Fruit fly (Drosophila melanogaster): Measurements from ENCODE around the gene CG45488.

Gene CG45488

dm6 chrX:19876836-19877468 is 43.3 kb downstream of the CG45488 start:
- TF ChIP-seq psq (optimal IDR thresholded peaks at IDR 0.05) (no peak), insv (optimal IDR thresholded peaks at IDR 0.05) (no peak), ttk (optimal IDR thresholded peaks at IDR 0.05) (no peak), h (optimal IDR thresholded peaks at IDR 0.05) (no peak), Sin3A (optimal IDR thresholded peaks at IDR 0.05) (no peak), Myc (optimal IDR thresholded peaks at IDR 0.05) (no peak)

DNA sequence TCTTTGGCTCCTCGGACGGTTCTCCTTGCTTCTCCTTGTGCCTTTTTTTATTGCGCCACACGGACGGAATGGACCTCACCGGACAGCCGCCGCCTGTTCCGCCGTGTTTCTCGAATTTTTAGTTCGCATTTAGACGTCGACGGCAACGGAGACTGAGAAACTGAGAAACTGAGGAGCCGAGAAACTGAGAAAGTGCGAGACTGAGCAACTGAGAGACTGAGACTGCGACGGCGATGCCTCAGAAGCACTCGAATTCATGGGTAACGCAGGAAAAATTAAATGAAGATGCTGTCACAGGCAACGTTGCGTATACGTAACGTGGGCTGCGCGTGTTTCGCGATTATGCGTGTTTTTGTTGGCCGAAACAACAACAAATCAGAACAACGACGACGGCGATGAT is 44.6 kb downstream of the CG45488 start:
- TF ChIP-seq insv (optimal IDR thresholded peaks at IDR 0.05) (no peak), Sin3A (optimal IDR thresholded peaks at IDR 0.05) (no peak), Myc (optimal IDR thresholded peaks at IDR 0.05) (no peak), ttk (optimal IDR thresholded peaks at IDR 0.05) (no peak), psq (optimal IDR thresholded peaks at IDR 0.05) (no peak), h (optimal IDR thresholded peaks at IDR 0.05) (no peak)

- TF ChIP-seq insv (optimal IDR thresholded peaks at IDR 0.05) = no peak
- TF ChIP-seq Myc (optimal IDR thresholded peaks at IDR 0.05) = no peak
- TF ChIP-seq Sin3A (optimal IDR thresholded peaks at IDR 0.05) = no peak
- TF ChIP-seq h (optimal IDR thresholded peaks at IDR 0.05) = no peak
- no peak for TF ChIP-seq ttk (optimal IDR thresholded peaks at IDR 0.05)
Measured at dm6 chrX:19875059-19875458, 45.2 kb downstream of the CG45488 start.

Data from Kc167 (cell line).